Worm (Caenorhabditis elegans) whole organism, L3 larva: ENCODE measurements around the gene F53B1.3.

Experiments
- fkh-2 ChIP-seq: fragments of 150-350 bp; optimal IDR thresholded peaks from 2 replicates; lab custom pipeline; 2014; ENCODE audit warnings: missing biosample characterization, missing genetic modification reagents, missing genetic modification characterization
- fos-1 ChIP-seq: fragments of 150-350 bp; optimal IDR thresholded peaks from 2 replicates; lab custom pipeline; 2014; ENCODE audit warnings: missing biosample characterization, missing genetic modification characterization
- mml-1 ChIP-seq: fragments of 150-350 bp; sonication (generic microtip); optimal IDR thresholded peaks from 3 replicates; lab custom pipeline; 2014; ENCODE audit warnings: missing biosample characterization, missing genetic modification characterization
- nhr-23 ChIP-seq: fragments of 150-350 bp; optimal IDR thresholded peaks from 2 replicates; lab custom pipeline; 2014; ENCODE audit warnings: missing biosample characterization, missing genetic modification reagents, missing genetic modification characterization
- pqm-1 ChIP-seq: fragments of 150-350 bp; optimal IDR thresholded peaks from 2 replicates; lab custom pipeline; 2017; ENCODE audit warnings: missing biosample characterization, missing genetic modification characterization, inconsistent platforms
- sea-2 ChIP-seq: fragments of 150-350 bp; sonication (generic microtip); optimal IDR thresholded peaks from 4 replicates; lab custom pipeline; 2014; ENCODE audit warnings: missing biosample characterization, missing genetic modification reagents, missing genetic modification characterization
- snpc-4 ChIP-seq: fragments of 150-350 bp; optimal IDR thresholded peaks from 2 replicates; lab custom pipeline; 2014; ENCODE audit warnings: missing biosample characterization, missing genetic modification characterization
- unc-62 ChIP-seq: fragments of 150-350 bp; sonication (generic microtip); optimal IDR thresholded peaks from 4 replicates; lab custom pipeline; 2014; ENCODE audit warnings: missing biosample characterization, missing genetic modification reagents, missing genetic modification characterization

ce11 chrX:2078822-2079221, 26.6 kb upstream of the F53B1.3 start:
- TF ChIP-seq mml-1 (no peak), sea-2 (GFP tag; lab: Kevin White, UChicago) (no peak), fos-1 (tag; lab: Kevin White, UChicago) (no peak), unc-62 (GFP tag; lab: Kevin White, UChicago) (no peak), pqm-1 (tag; lab: Kevin White, UChicago) (no peak), fkh-2 (tag; lab: Kevin White, UChicago) (no peak), nhr-23 (no peak), snpc-4 (no peak)
